Fruit fly (Drosophila melanogaster) whole organism, adult: Measurements from ENCODE around the gene CG46310.

ENCODE experiments used
- CG11617 ChIP-seq: fragments of 200-800 bp; sonication (Bioruptor generic); optimal IDR thresholded peaks from 2 replicates; lab custom pipeline; 2017; ENCODE audit warnings: mild to moderate bottlenecking, missing biosample characterization, missing genetic modification reagents, missing genetic modification characterization
- CG12768 ChIP-seq: fragments of 200-800 bp; sonication (Bioruptor generic); optimal IDR thresholded peaks from 2 replicates; lab custom pipeline; 2017; ENCODE audit warnings: missing biosample characterization, missing genetic modification characterization, mild to moderate bottlenecking, moderate library complexity, missing genetic modification reagents
- CG14711 ChIP-seq: fragments of 200-800 bp; sonication (Bioruptor generic); optimal IDR thresholded peaks from 2 replicates; lab custom pipeline; 2018; ENCODE audit warnings: missing biosample characterization, mild to moderate bottlenecking, missing genetic modification characterization, moderate library complexity
- CG7045 ChIP-seq: fragments of 200-800 bp; sonication (Bioruptor generic); optimal IDR thresholded peaks from 2 replicates; lab custom pipeline; 2017; ENCODE audit warnings: missing biosample characterization, mild to moderate bottlenecking, missing genetic modification characterization
- cic ChIP-seq: fragments of 200-800 bp; sonication (Bioruptor generic); optimal IDR thresholded peaks from 2 replicates; lab custom pipeline; 2017; ENCODE audit warnings: missing biosample characterization, mild to moderate bottlenecking, missing genetic modification characterization, moderate library complexity
- kay ChIP-seq: fragments of 200-800 bp; sonication (Bioruptor generic); peaks from one replicate; lab custom pipeline; 2016; ENCODE audit warnings: missing biosample characterization, missing genetic modification characterization, borderline replicate concordance
- ovo ChIP-seq: fragments of 200-800 bp; sonication (Bioruptor generic); optimal IDR thresholded peaks from 2 replicates; lab custom pipeline; 2016; ENCODE audit warnings: missing biosample characterization, missing genetic modification characterization
- pad ChIP-seq: fragments of 200-800 bp; sonication (Bioruptor generic); optimal IDR thresholded peaks from 3 replicates; lab custom pipeline; 2017; ENCODE audit warnings: missing biosample characterization, missing genetic modification characterization, mild to moderate bottlenecking, moderate library complexity, missing genetic modification reagents

dm6 chr3R:23212764-23213163, 39.1 kb downstream of the CG46310 start:
- TF ChIP-seq CG14711: no peak
- TF ChIP-seq CG12768: no peak
- no peak for TF ChIP-seq pad (GFP tag; lab: Kevin White, UChicago)
- no peak for TF ChIP-seq kay (GFP tag; lab: Kevin White, UChicago)
- TF ChIP-seq CG7045 (GFP tag; lab: Kevin White, UChicago): no peak
- peak; percentile 28 for TF ChIP-seq cic
- TF ChIP-seq CG11617 (GFP tag; lab: Kevin White, UChicago): no peak
- TF ChIP-seq ovo (GFP tag; lab: Kevin White, UChicago): no peak
